Fruit fly (Drosophila melanogaster) whole organism, embryonic: ENCODE data around the gene mof.

Experiments
- Ada2b ChIP-seq: fragments of 200-800 bp; sonication (Bioruptor generic); IDR thresholded peaks from 2 replicates; pipeline ENCODE4 v1.3.6; 2022; ENCODE audit warnings: missing biosample characterization, missing genetic modification characterization
- CG11093 ChIP-seq: fragments of 200-800 bp; sonication (Bioruptor generic); IDR thresholded peaks from 3 replicates; pipeline ENCODE4 v1.3.6; 2022; ENCODE audit warnings: missing biosample characterization, missing genetic modification characterization
- CG11247 ChIP-seq: fragments of 200-800 bp; sonication (Bioruptor generic); IDR thresholded peaks from 2 replicates; pipeline ENCODE4 v1.3.6; 2022; ENCODE audit warnings: missing biosample characterization, missing genetic modification characterization
- CG11456 ChIP-seq: fragments of 200-800 bp; sonication (Bioruptor generic); IDR thresholded peaks from 3 replicates; pipeline ENCODE4 v1.3.6; 2022; ENCODE audit warnings: missing biosample characterization, missing genetic modification characterization
- CG11560 ChIP-seq: fragments of 200-800 bp; sonication (Bioruptor generic); IDR thresholded peaks from 3 replicates; pipeline ENCODE4 v1.3.6; 2022; ENCODE audit warnings: missing biosample characterization, missing genetic modification characterization
- CG11723 ChIP-seq: fragments of 200-800 bp; sonication (Bioruptor generic); optimal IDR thresholded peaks from 2 replicates; lab custom pipeline; 2017; ENCODE audit warnings: missing biosample characterization, mild to moderate bottlenecking, missing genetic modification characterization
- CG14014 ChIP-seq: fragments of 200-800 bp; sonication (Bioruptor generic); IDR thresholded peaks from 2 replicates; pipeline ENCODE4 v1.3.6; 2022; ENCODE audit warnings: missing biosample characterization, missing genetic modification characterization
- CG16863 ChIP-seq: fragments of 200-800 bp; sonication (Bioruptor generic); optimal IDR thresholded peaks from 3 replicates; lab custom pipeline; 2016; ENCODE audit warnings: missing biosample characterization, missing genetic modification characterization
- CG17186 ChIP-seq: fragments of 200-800 bp; sonication (Bioruptor generic); optimal IDR thresholded peaks from 3 replicates; lab custom pipeline; 2017; ENCODE audit warnings: missing biosample characterization, missing genetic modification reagents, missing genetic modification characterization
- CG17612 ChIP-seq: fragments of 200-800 bp; sonication (Bioruptor generic); IDR thresholded peaks from 2 replicates; pipeline ENCODE4 v1.3.6; 2022; ENCODE audit warnings: missing biosample characterization, missing genetic modification characterization
- CG18476 ChIP-seq: fragments of 200-800 bp; sonication (Bioruptor generic); optimal IDR thresholded peaks from 2 replicates; lab custom pipeline; 2016; ENCODE audit warnings: missing biosample characterization, mild to moderate bottlenecking, missing genetic modification characterization
- CG2678 ChIP-seq: fragments of 200-800 bp; sonication (Bioruptor generic); optimal IDR thresholded peaks from 3 replicates; lab custom pipeline; 2019; ENCODE audit warnings: missing biosample characterization, mild to moderate bottlenecking, missing genetic modification characterization, moderate library complexity
- CG30020 ChIP-seq: fragments of 200-800 bp; optimal IDR thresholded peaks from 2 replicates; lab custom pipeline; 2019; ENCODE audit warnings: missing biosample characterization, mild to moderate bottlenecking, missing genetic modification characterization, moderate library complexity
- CG3995 ChIP-seq: fragments of 200-800 bp; sonication (Bioruptor generic); optimal IDR thresholded peaks from 3 replicates; lab custom pipeline; 2016; ENCODE audit warnings: missing biosample characterization, missing genetic modification characterization
- CG7745 ChIP-seq: fragments of 200-800 bp; sonication (Bioruptor generic); optimal IDR thresholded peaks from 2 replicates; lab custom pipeline; 2018; ENCODE audit warnings: missing biosample characterization, mild to moderate bottlenecking, missing genetic modification characterization, moderate library complexity
- CG9727 ChIP-seq: fragments of 200-800 bp; sonication (Bioruptor generic); optimal IDR thresholded peaks from 3 replicates; lab custom pipeline; 2017; ENCODE audit warnings: missing biosample characterization, mild to moderate bottlenecking, missing genetic modification characterization
- CG9797 ChIP-seq: fragments of 200-800 bp; sonication (Bioruptor generic); optimal IDR thresholded peaks from 3 replicates; lab custom pipeline; 2018; ENCODE audit warnings: missing biosample characterization, mild to moderate bottlenecking, missing genetic modification characterization
- CHES-1-like ChIP-seq: fragments of 200-800 bp; sonication (Bioruptor generic); optimal IDR thresholded peaks from 2 replicates; lab custom pipeline; 2016; ENCODE audit warnings: missing biosample characterization, missing genetic modification characterization
- Chrac-16 ChIP-seq: fragments of 200-800 bp; sonication (Bioruptor generic); optimal IDR thresholded peaks from 3 replicates; lab custom pipeline; 2016; ENCODE audit warnings: missing biosample characterization, missing genetic modification characterization
- Dek ChIP-seq: fragments of 200-800 bp; sonication (Bioruptor generic); optimal IDR thresholded peaks from 3 replicates; lab custom pipeline; 2019; ENCODE audit warnings: missing biosample characterization, mild to moderate bottlenecking, missing genetic modification characterization, moderate library complexity
- E2f2 ChIP-seq: fragments of 200-800 bp; sonication (Bioruptor generic); IDR thresholded peaks from 2 replicates; pipeline ENCODE4 v1.3.6; 2022; ENCODE audit warnings: missing biosample characterization, missing genetic modification characterization
- ERR ChIP-seq: fragments of 200-800 bp; sonication (Bioruptor generic); optimal IDR thresholded peaks from 2 replicates; lab custom pipeline; 2016; ENCODE audit warnings: missing biosample characterization, missing genetic modification characterization
- HLH3B ChIP-seq: fragments of 200-800 bp; sonication (Bioruptor generic); IDR thresholded peaks from 2 replicates; pipeline ENCODE4 v1.3.6; 2022; ENCODE audit warnings: missing biosample characterization, missing genetic modification characterization
- HLH54F ChIP-seq: fragments of 200-800 bp; sonication (Bioruptor generic); optimal IDR thresholded peaks from 3 replicates; lab custom pipeline; 2016; ENCODE audit warnings: missing biosample characterization, missing genetic modification characterization
- Mrtf ChIP-seq: fragments of 200-800 bp; sonication (Bioruptor generic); IDR thresholded peaks from 3 replicates; pipeline ENCODE4 v1.3.6; 2022; ENCODE audit warnings: missing biosample characterization, missing genetic modification characterization
- Nf-YA ChIP-seq: fragments of 200-800 bp; sonication (Bioruptor generic); IDR thresholded peaks from 2 replicates; pipeline ENCODE4 v1.3.6; 2022; ENCODE audit warnings: missing biosample characterization, missing genetic modification characterization
- Ravus ChIP-seq: fragments of 200-800 bp; sonication (Bioruptor generic); IDR thresholded peaks from 2 replicates; pipeline ENCODE4 v1.3.6; 2022; ENCODE audit warnings: missing biosample characterization, missing genetic modification characterization
- Side ChIP-seq: fragments of 200-800 bp; sonication (Bioruptor generic); optimal IDR thresholded peaks from 2 replicates; lab custom pipeline; 2016; ENCODE audit warnings: missing biosample characterization, missing genetic modification characterization
- YL-1 ChIP-seq: fragments of 200-800 bp; sonication (Bioruptor generic); optimal IDR thresholded peaks from 3 replicates; lab custom pipeline; 2017; ENCODE audit warnings: missing biosample characterization, mild to moderate bottlenecking, missing genetic modification characterization
- abd-A ChIP-seq: fragments of 200-800 bp; sonication (Bioruptor generic); optimal IDR thresholded peaks from 3 replicates; lab custom pipeline; 2019; ENCODE audit warnings: missing biosample characterization, mild to moderate bottlenecking, missing genetic modification characterization, moderate library complexity
- az2 ChIP-seq: fragments of 200-800 bp; sonication (Bioruptor generic); optimal IDR thresholded peaks from 3 replicates; lab custom pipeline; 2016; ENCODE audit warnings: missing biosample characterization, missing genetic modification characterization
- bigmax ChIP-seq: fragments of 200-800 bp; sonication (Bioruptor generic); optimal IDR thresholded peaks from 2 replicates; lab custom pipeline; 2018; ENCODE audit warnings: missing biosample characterization, mild to moderate bottlenecking, missing genetic modification characterization
- chm ChIP-seq: fragments of 200-800 bp; sonication (Bioruptor generic); IDR thresholded peaks from 2 replicates; pipeline ENCODE4 v1.3.6; 2022; ENCODE audit warnings: missing biosample characterization, missing genetic modification characterization
- croc ChIP-seq: fragments of 200-800 bp; sonication (Bioruptor generic); conservative IDR thresholded peaks from 3 replicates; pipeline ENCODE4 v1.3.6; 2022; ENCODE audit warnings: missing biosample characterization, missing genetic modification characterization
- dmrt99B ChIP-seq: fragments of 200-800 bp; sonication (Bioruptor generic); optimal IDR thresholded peaks from 2 replicates; lab custom pipeline; 2018; ENCODE audit warnings: missing biosample characterization, mild to moderate bottlenecking, missing genetic modification characterization, moderate library complexity
- esg ChIP-seq: fragments of 200-800 bp; sonication (Bioruptor generic); conservative IDR thresholded peaks from 2 replicates; pipeline ENCODE4 v1.3.6; 2022; ENCODE audit warnings: missing biosample characterization, missing genetic modification characterization
- gem ChIP-seq: fragments of 200-800 bp; sonication (Bioruptor generic); optimal IDR thresholded peaks from 2 replicates; lab custom pipeline; 2019; ENCODE audit warnings: missing biosample characterization, mild to moderate bottlenecking, missing genetic modification characterization, moderate library complexity
- hkb ChIP-seq, 2 experiments: fragments of 200-800 bp in 1 of 2; fragments of >200 bp in 1 of 2; sonication (Bioruptor generic) in 1 of 2; IDR thresholded peaks in 1 of 2; optimal IDR thresholded peaks in 1 of 2; 2 replicates each; pipeline versions ENCODE4 v1.3.6 to Lab custom; 2017 to 2022; ENCODE audit warnings: missing biosample characterization in 1 of 2, missing genetic modification characterization in 1 of 2
- klu ChIP-seq: fragments of 200-800 bp; sonication (Bioruptor generic); IDR thresholded peaks from 2 replicates; pipeline ENCODE4 v1.3.6; 2022; ENCODE audit warnings: missing biosample characterization, missing genetic modification characterization
- lab ChIP-seq: fragments of 200-800 bp; sonication (Bioruptor generic); optimal IDR thresholded peaks from 3 replicates; lab custom pipeline; 2017; ENCODE audit warnings: missing biosample characterization, missing genetic modification characterization, mild to moderate bottlenecking, moderate library complexity, missing genetic modification reagents
- mirr ChIP-seq: fragments of 200-800 bp; sonication (Bioruptor generic); optimal IDR thresholded peaks from 3 replicates; lab custom pipeline; 2018; ENCODE audit warnings: missing biosample characterization, mild to moderate bottlenecking, missing genetic modification characterization
- pum ChIP-seq: fragments of 200-800 bp; sonication (Bioruptor generic); optimal IDR thresholded peaks from 2 replicates; lab custom pipeline; 2016; ENCODE audit warnings: missing biosample characterization, missing genetic modification characterization
- ranshi ChIP-seq: fragments of 200-800 bp; sonication (Bioruptor generic); IDR thresholded peaks from 2 replicates; pipeline ENCODE4 v1.3.6; 2022; ENCODE audit warnings: missing biosample characterization, missing genetic modification characterization
- sd ChIP-seq: fragments of 200-800 bp; sonication (Bioruptor generic); optimal IDR thresholded peaks from 3 replicates; lab custom pipeline; 2018; ENCODE audit warnings: missing biosample characterization, mild to moderate bottlenecking, missing genetic modification characterization, moderate library complexity
- sens-2 ChIP-seq: fragments of 200-800 bp; sonication (Bioruptor generic); IDR thresholded peaks from 2 replicates; pipeline ENCODE4 v1.3.6; 2022; ENCODE audit warnings: missing biosample characterization, missing genetic modification characterization
- sisA ChIP-seq: fragments of 200-800 bp; sonication (Bioruptor generic); IDR thresholded peaks from 2 replicates; pipeline ENCODE4 v1.3.6; 2022; ENCODE audit warnings: missing biosample characterization, missing genetic modification characterization
- sug ChIP-seq: fragments of 200-800 bp; optimal IDR thresholded peaks from 2 replicates; lab custom pipeline; 2019; ENCODE audit warnings: missing biosample characterization, mild to moderate bottlenecking, missing genetic modification characterization, moderate library complexity
- twi ChIP-seq: fragments of 200-800 bp; optimal IDR thresholded peaks from 2 replicates; lab custom pipeline; 2019; ENCODE audit warnings: missing biosample characterization, mild to moderate bottlenecking, missing genetic modification characterization, moderate library complexity
- wek ChIP-seq: fragments of 200-800 bp; sonication (Bioruptor generic); optimal IDR thresholded peaks from 3 replicates; lab custom pipeline; 2018; ENCODE audit warnings: missing biosample characterization, mild to moderate bottlenecking, missing genetic modification characterization, moderate library complexity

Gene mof

DNA sequence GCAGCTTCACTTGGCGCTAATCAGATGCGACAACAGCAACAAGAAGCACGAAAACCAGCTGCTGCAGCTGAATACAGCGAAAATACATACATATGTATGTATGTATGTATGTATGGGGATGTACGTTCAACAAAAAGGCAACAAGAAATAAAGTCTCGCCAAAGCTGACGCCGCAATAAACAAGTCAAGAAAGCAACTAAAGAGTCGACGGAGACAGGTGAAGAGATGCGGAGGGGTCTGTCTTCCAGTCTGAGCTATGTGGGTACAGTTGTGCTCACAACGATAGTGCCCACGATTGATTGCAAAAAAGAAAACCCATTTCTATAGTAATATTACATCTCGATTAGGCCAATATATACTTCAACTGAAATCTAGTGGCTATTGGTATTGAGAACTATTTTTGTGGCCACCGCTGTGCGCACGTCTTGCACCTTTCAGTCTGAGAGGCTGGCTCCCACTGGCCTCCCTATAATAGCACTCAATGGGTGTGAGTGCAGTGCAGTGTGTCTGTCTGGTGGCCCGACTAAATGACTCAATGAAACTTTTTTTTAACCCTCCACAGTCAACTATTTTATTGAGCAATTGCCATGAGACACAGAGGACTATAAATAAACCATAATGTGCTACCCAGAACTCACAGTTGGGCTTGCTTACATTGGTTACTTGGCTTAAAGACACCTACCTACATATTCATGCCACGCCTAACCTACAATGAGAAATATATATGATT is 19.3 kb upstream of the mof start (continued):
- TF ChIP-seq CG18476 (GFP tag; lab: Kevin White, UChicago) = peak; percentile 77
- peak; percentile 93 for TF ChIP-seq Ada2b (GFP tag; lab: Robert Waterston, UW)
- peak; percentile 44 for TF ChIP-seq CG30020
- TF ChIP-seq hkb (optimal IDR thresholded peaks at IDR 0.05; lab: Kevin White, UChicago) = no peak
- peak; percentile 94 for TF ChIP-seq hkb (GFP tag; IDR thresholded peaks at IDR 0.05; lab: Robert Waterston, UW)
- TF ChIP-seq mirr (GFP tag; lab: Kevin White, UChicago) = no peak
- peak; percentile 77 for TF ChIP-seq wek (GFP tag; lab: Kevin White, UChicago)
- TF ChIP-seq CG16863 (GFP tag; lab: Kevin White, UChicago) = peak; percentile 92
- peak; percentile 94 for TF ChIP-seq dmrt99B
- TF ChIP-seq CG7745 (tag; lab: Kevin White, UChicago) = no peak
- TF ChIP-seq abd-A (tag; lab: Kevin White, UChicago) = no peak
- TF ChIP-seq CG11093 (GFP tag; lab: Robert Waterston, UW) = peak; percentile 86; the same call in 2 of the 3 replicates
- TF ChIP-seq sug (tag; lab: Kevin White, UChicago) = peak; percentile 39
- peak; percentile 19 for TF ChIP-seq CG9797 (GFP tag; lab: Kevin White, UChicago)
- TF ChIP-seq HLH54F (GFP tag; lab: Kevin White, UChicago) = peak; percentile 83
- TF ChIP-seq sd (tag; lab: Kevin White, UChicago) = peak; percentile 67
- peak; percentile 90 for TF ChIP-seq CG14014
- peak; percentile 76 for TF ChIP-seq Ravus (GFP tag; lab: Robert Waterston, UW)
- TF ChIP-seq klu (GFP tag; lab: Robert Waterston, UW) = peak; percentile 74
- peak; percentile 23 for TF ChIP-seq CG3995 (GFP tag; lab: Kevin White, UChicago)
- peak; percentile 67 for TF ChIP-seq twi (tag; lab: Kevin White, UChicago)
- TF ChIP-seq croc (GFP tag; lab: Robert Waterston, UW) = peak; percentile 90
- TF ChIP-seq esg (GFP tag; lab: Robert Waterston, UW) = peak; percentile 91
- TF ChIP-seq HLH3B (GFP tag; lab: Robert Waterston, UW) = peak; percentile 93
- peak; percentile 12 for TF ChIP-seq YL-1 (GFP tag; lab: Kevin White, UChicago)
- TF ChIP-seq lab (GFP tag; lab: Kevin White, UChicago) = peak; percentile 93
- TF ChIP-seq Dek = peak; percentile 80
- peak; percentile 85 for TF ChIP-seq Nf-YA (GFP tag; lab: Robert Waterston, UW)
- peak; percentile 76 for TF ChIP-seq CG17186 (GFP tag; lab: Kevin White, UChicago)
- peak; percentile 70; the same call in 1 of the 2 replicates for TF ChIP-seq E2f2 (GFP tag; lab: Robert Waterston, UW)
- peak; percentile 88 for TF ChIP-seq CG2678 (tag; lab: Kevin White, UChicago)
- peak; percentile 84 for TF ChIP-seq CG11247
- TF ChIP-seq Mrtf (GFP tag; lab: Robert Waterston, UW) = peak; percentile 91
- TF ChIP-seq CG17612 (GFP tag; lab: Robert Waterston, UW) = peak; percentile 81
- no peak for TF ChIP-seq bigmax (GFP tag; lab: Kevin White, UChicago)
- TF ChIP-seq Side (GFP tag; lab: Kevin White, UChicago) = peak; percentile 90
- peak; percentile 91 for TF ChIP-seq chm (GFP tag; lab: Robert Waterston, UW)
- peak; percentile 81 for TF ChIP-seq ERR (GFP tag; lab: Kevin White, UChicago)
- TF ChIP-seq gem (tag; lab: Kevin White, UChicago) = peak; percentile 91
- TF ChIP-seq sisA (GFP tag; lab: Robert Waterston, UW) = peak; percentile 96
- peak; percentile 74 for TF ChIP-seq CG11723
- TF ChIP-seq CG11456 = peak; percentile 86
- TF ChIP-seq az2 (GFP tag; lab: Kevin White, UChicago) = peak; percentile 92
- TF ChIP-seq ranshi = peak; percentile 90
- TF ChIP-seq CG11560 (tag; lab: Robert Waterston, UW) = peak; percentile 80
- TF ChIP-seq sens-2 = peak; percentile 90
- TF ChIP-seq CG9727 = peak; percentile 78
- TF ChIP-seq Chrac-16 (GFP tag; lab: Kevin White, UChicago) = peak; percentile 88
- peak; percentile 82 for TF ChIP-seq pum (GFP tag; lab: Kevin White, UChicago)
- peak; percentile 75 for TF ChIP-seq CHES-1-like
